Worm (Caenorhabditis elegans) whole organism, L4 larva: Measurements from ENCODE around the gene tlk-1.
A peak's percentile ranks its signal among the peaks of the same experiment; 100 is the strongest.

ENCODE experiments used
- D1046.2 ChIP-seq: fragments of 200-800 bp; sonication (Bioruptor generic); IDR thresholded peaks from 2 replicates; pipeline ENCODE4 v1.3.6; 2022; ENCODE audit warnings: missing genetic modification characterization, missing compliant biosample characterization
- F26F4.8 ChIP-seq: fragments of 200-800 bp; sonication (Bioruptor generic); conservative IDR thresholded peaks from 2 replicates; pipeline ENCODE4 v1.3.6; 2022; ENCODE audit warnings: missing genetic modification characterization, missing compliant biosample characterization
- F44E2.7 ChIP-seq: fragments of 200-800 bp; sonication (Bioruptor generic); IDR thresholded peaks from 2 replicates; pipeline ENCODE4 v2.1.2; 2022; ENCODE audit warnings: missing genetic modification characterization, missing compliant biosample characterization
- F49E8.2 ChIP-seq: sonication (generic microtip); optimal IDR thresholded peaks from 2 replicates; lab custom pipeline; 2016; ENCODE audit warnings: missing compliant biosample characterization, mild to moderate bottlenecking, missing genetic modification characterization, borderline replicate concordance
- T20F7.1 ChIP-seq: fragments of 200-800 bp; sonication (Bioruptor generic); optimal IDR thresholded peaks from 2 replicates; lab custom pipeline; 2018; ENCODE audit warnings: mild to moderate bottlenecking, missing genetic modification characterization, missing compliant biosample characterization
- T26A8.4 ChIP-seq: fragments of 200-800 bp; sonication (Bioruptor generic); IDR thresholded peaks from 2 replicates; pipeline ENCODE4 v1.3.6; 2022; ENCODE audit warnings: missing genetic modification characterization, missing compliant biosample characterization
- Y5F2A.4 ChIP-seq: fragments of 200-800 bp; sonication (Bioruptor generic); optimal IDR thresholded peaks from 2 replicates; lab custom pipeline; 2018; ENCODE audit warnings: mild to moderate bottlenecking, missing genetic modification characterization, missing compliant biosample characterization
- Y75B8A.6 ChIP-seq: fragments of 200-800 bp; sonication (Bioruptor generic); IDR thresholded peaks from 2 replicates; pipeline ENCODE4 v1.3.6; 2022; ENCODE audit warnings: missing genetic modification reagents, missing genetic modification characterization, missing compliant biosample characterization
- ZK337.2 ChIP-seq: fragments of 200-800 bp; sonication (Bioruptor generic); IDR thresholded peaks from 2 replicates; pipeline ENCODE4 v1.3.6; 2022; ENCODE audit warnings: missing genetic modification reagents, missing genetic modification characterization, missing compliant biosample characterization
- aha-1 ChIP-seq: fragments of 150-350 bp; peaks from one replicate; lab custom pipeline; 2014; ENCODE audit warnings: missing biosample characterization, missing genetic modification characterization
- aly-2 ChIP-seq: sonication (generic microtip); optimal IDR thresholded peaks from 2 replicates; lab custom pipeline; 2018; ENCODE audit warnings: missing biosample characterization, missing genetic modification characterization
- ama-1 ChIP-seq: fragments of 150-350 bp; optimal IDR thresholded peaks from 2 replicates; lab custom pipeline; 2014; ENCODE audit warnings: inconsistent platforms, mixed read lengths
- attf-4 ChIP-seq: sonication (generic microtip); optimal IDR thresholded peaks from 3 replicates; lab custom pipeline; 2017; ENCODE audit warnings: missing biosample characterization, missing genetic modification characterization
- ceh-20 ChIP-seq: fragments of 200-800 bp; sonication (Bioruptor generic); IDR thresholded peaks from 2 replicates; pipeline ENCODE4 v1.3.6; 2022; ENCODE audit warnings: missing genetic modification reagents, missing genetic modification characterization, missing compliant biosample characterization
- ceh-28 ChIP-seq: fragments of 150-350 bp; optimal IDR thresholded peaks from 2 replicates; lab custom pipeline; 2014; ENCODE audit warnings: missing biosample characterization, missing genetic modification reagents, missing genetic modification characterization
- ceh-44 ChIP-seq: fragments of 200-800 bp; sonication (Bioruptor generic); IDR thresholded peaks from 2 replicates; pipeline ENCODE4 v1.3.6; 2022; ENCODE audit warnings: missing genetic modification reagents, missing genetic modification characterization, missing compliant biosample characterization
- cey-2 ChIP-seq: sonication (generic microtip); optimal IDR thresholded peaks from 3 replicates; lab custom pipeline; 2017; ENCODE audit warnings: missing genetic modification characterization, mild to moderate bottlenecking, missing compliant biosample characterization, antibody characterized with exemption, borderline replicate concordance; ENCODE audit not compliant: insufficient read depth
- daf-16 ChIP-seq, 3 experiments: sonication (generic microtip); optimal IDR thresholded peaks; 2 replicates each; lab custom pipeline; 2016 to 2017; ENCODE audit warnings: missing genetic modification characterization in 3 of 3, missing genetic modification reagents in 3 of 3, mild to moderate bottlenecking in 2 of 3, missing compliant biosample characterization in 2 of 3, missing biosample characterization in 1 of 3, moderate library complexity in 1 of 3
- daf-19 ChIP-seq: fragments of 200-800 bp; sonication (Bioruptor generic); conservative IDR thresholded peaks from 2 replicates; pipeline ENCODE4 v1.3.6; 2022; ENCODE audit warnings: missing genetic modification characterization, missing compliant biosample characterization
- daf-8 ChIP-seq: fragments of 200-800 bp; sonication (Bioruptor generic); IDR thresholded peaks from 2 replicates; pipeline ENCODE4 v1.3.6; 2022; ENCODE audit warnings: missing genetic modification characterization, missing compliant biosample characterization
- dpl-1 ChIP-seq: fragments of 150-350 bp; optimal IDR thresholded peaks from 2 replicates; lab custom pipeline; 2014; ENCODE audit warnings: missing biosample characterization, missing genetic modification reagents, missing genetic modification characterization
- dve-1 ChIP-seq: sonication (generic microtip); optimal IDR thresholded peaks from 2 replicates; lab custom pipeline; 2017; ENCODE audit warnings: antibody characterized with exemption, mild to moderate bottlenecking, missing genetic modification characterization, missing compliant biosample characterization; ENCODE audit not compliant: insufficient read depth
- fos-1 ChIP-seq: fragments of 150-350 bp; optimal IDR thresholded peaks from 2 replicates; lab custom pipeline; 2014; ENCODE audit warnings: missing biosample characterization, missing genetic modification characterization
- gei-8 ChIP-seq: fragments of 200-800 bp; sonication (Bioruptor generic); optimal IDR thresholded peaks from 2 replicates; lab custom pipeline; 2018; ENCODE audit warnings: mild to moderate bottlenecking, missing genetic modification characterization, missing compliant biosample characterization
- hmg-1.1 ChIP-seq: fragments of 200-800 bp; sonication (Bioruptor generic); IDR thresholded peaks from 2 replicates; pipeline ENCODE4 v1.3.6; 2022; ENCODE audit warnings: missing genetic modification reagents, missing genetic modification characterization, missing compliant biosample characterization
- lin-1 ChIP-seq: fragments of 200-800 bp; sonication (Bioruptor generic); IDR thresholded peaks from 2 replicates; pipeline ENCODE4 v1.3.6; 2022; ENCODE audit warnings: missing genetic modification reagents, missing genetic modification characterization, missing compliant biosample characterization
- lin-13 ChIP-seq: fragments of 150-350 bp; optimal IDR thresholded peaks from 2 replicates; lab custom pipeline; 2014; ENCODE audit warnings: missing biosample characterization, missing genetic modification reagents, missing genetic modification characterization
- lin-15B ChIP-seq: fragments of 150-350 bp; sonication (generic microtip); optimal IDR thresholded peaks from 3 replicates; lab custom pipeline; 2014; ENCODE audit warnings: missing biosample characterization, missing genetic modification characterization
- madf-9 ChIP-seq: fragments of 200-800 bp; sonication (Bioruptor generic); conservative IDR thresholded peaks from 2 replicates; pipeline ENCODE4 v1.3.6; 2022; ENCODE audit warnings: missing genetic modification reagents, missing genetic modification characterization, missing compliant biosample characterization
- mdl-1 ChIP-seq, 2 experiments: fragments of 150-350 bp in 1 of 2; sonication (generic microtip) in 1 of 2; optimal IDR thresholded peaks; 2 replicates each; lab custom pipeline; 2014 to 2017; ENCODE audit warnings: missing biosample characterization in 2 of 2, missing genetic modification characterization in 2 of 2
- mdt-29 ChIP-seq: fragments of 200-800 bp; sonication (Bioruptor generic); IDR thresholded peaks from 2 replicates; pipeline ENCODE4 v1.3.6; 2022; ENCODE audit warnings: missing genetic modification reagents, missing genetic modification characterization, missing compliant biosample characterization
- mes-2 ChIP-seq: sonication (generic microtip); optimal IDR thresholded peaks from 2 replicates; lab custom pipeline; 2016; ENCODE audit warnings: missing genotype, mild to moderate bottlenecking, missing genetic modification characterization, missing compliant biosample characterization; ENCODE audit not compliant: poor library complexity, severe bottlenecking
- mxl-2 ChIP-seq: fragments of 200-800 bp; sonication (Bioruptor generic); conservative IDR thresholded peaks from 2 replicates; pipeline ENCODE4 v1.3.6; 2022; ENCODE audit warnings: missing genetic modification reagents, missing genetic modification characterization, missing compliant biosample characterization
- nhr-10 ChIP-seq: fragments of 150-350 bp; optimal IDR thresholded peaks from 2 replicates; lab custom pipeline; 2014; ENCODE audit warnings: missing biosample characterization, missing genetic modification characterization
- nhr-111 ChIP-seq: fragments of 200-800 bp; sonication (Bioruptor generic); optimal IDR thresholded peaks from 2 replicates; lab custom pipeline; 2018; ENCODE audit warnings: mild to moderate bottlenecking, missing genetic modification characterization, missing compliant biosample characterization
- nhr-41 ChIP-seq: fragments of 200-800 bp; sonication (Bioruptor generic); IDR thresholded peaks from 2 replicates; pipeline ENCODE4 v1.3.6; 2022; ENCODE audit warnings: missing genetic modification reagents, missing genetic modification characterization, missing compliant biosample characterization
- nhr-42 ChIP-seq: fragments of 200-800 bp; sonication (Bioruptor generic); IDR thresholded peaks from 2 replicates; pipeline ENCODE4 v1.3.6; 2022; ENCODE audit warnings: missing genetic modification characterization, missing compliant biosample characterization
- nhr-48 ChIP-seq: sonication (generic microtip); optimal IDR thresholded peaks from 2 replicates; lab custom pipeline; 2016; ENCODE audit warnings: mild to moderate bottlenecking, missing genetic modification characterization, missing compliant biosample characterization
- nhr-76 ChIP-seq: fragments of 150-350 bp; optimal IDR thresholded peaks from 2 replicates; lab custom pipeline; 2014; ENCODE audit warnings: missing biosample characterization, missing genetic modification characterization
- pha-4 ChIP-seq, 2 experiments: fragments of 150-350 bp in 1 of 2; fragments of 200-800 bp in 1 of 2; sonication (Bioruptor generic) in 1 of 2; IDR thresholded peaks in 1 of 2; optimal IDR thresholded peaks in 1 of 2; 2 replicates each; pipeline versions ENCODE4 v1.3.6 to Lab custom; 2014 to 2022; ENCODE audit warnings: missing genetic modification characterization in 2 of 2, missing genetic modification reagents in 2 of 2, missing biosample characterization in 1 of 2, missing compliant biosample characterization in 1 of 2
- php-3 ChIP-seq: fragments of 200-800 bp; sonication (Bioruptor generic); IDR thresholded peaks from 2 replicates; pipeline ENCODE4 v1.3.6; 2022; ENCODE audit warnings: missing genetic modification reagents, missing genetic modification characterization, missing compliant biosample characterization
- pqm-1 ChIP-seq: sonication (generic microtip); optimal IDR thresholded peaks from 2 replicates; lab custom pipeline; 2017; ENCODE audit warnings: missing biosample characterization, missing genetic modification characterization
- snpc-1.2 ChIP-seq: fragments of 200-800 bp; sonication (Bioruptor generic); IDR thresholded peaks from 2 replicates; pipeline ENCODE4 v1.3.6; 2022; ENCODE audit warnings: missing genetic modification reagents, missing genetic modification characterization, missing compliant biosample characterization
- spr-1 ChIP-seq: sonication (generic microtip); optimal IDR thresholded peaks from 2 replicates; lab custom pipeline; 2016; ENCODE audit warnings: mild to moderate bottlenecking, missing genetic modification characterization, missing compliant biosample characterization
- spr-3 ChIP-seq: fragments of 200-800 bp; sonication (Bioruptor generic); optimal IDR thresholded peaks from 2 replicates; lab custom pipeline; 2018; ENCODE audit warnings: mild to moderate bottlenecking, missing genetic modification characterization, missing compliant biosample characterization
- tag-97 ChIP-seq: fragments of 200-800 bp; sonication (Bioruptor generic); IDR thresholded peaks from 2 replicates; pipeline ENCODE4 v1.3.6; 2022; ENCODE audit warnings: missing genetic modification characterization, missing compliant biosample characterization
- unc-62 ChIP-seq, 3 experiments: fragments of 150-350 bp in 1 of 3; sonication (generic microtip); optimal IDR thresholded peaks in 2 of 3; peaks in 1 of 3; 1 replicate in 1 of 3; 2 replicates in 2 of 3; lab custom pipeline; 2014 to 2017; ENCODE audit warnings: missing biosample characterization in 3 of 3, missing genetic modification characterization in 3 of 3, missing genetic modification reagents in 3 of 3, missing genotype in 1 of 3
- zag-1 ChIP-seq: fragments of 150-350 bp; optimal IDR thresholded peaks from 2 replicates; lab custom pipeline; 2014; ENCODE audit warnings: missing biosample characterization, missing genetic modification characterization
- zfp-3 ChIP-seq: fragments of 200-800 bp; sonication (Bioruptor generic); conservative IDR thresholded peaks from 2 replicates; pipeline ENCODE4 v1.3.6; 2022; ENCODE audit warnings: missing genetic modification reagents, missing genetic modification characterization, missing compliant biosample characterization
- ztf-11 ChIP-seq: fragments of 150-350 bp; optimal IDR thresholded peaks from 2 replicates; lab custom pipeline; 2014; ENCODE audit warnings: missing biosample characterization, missing genetic modification characterization

The tlk-1 gene

ce11 chrIII:9697323-9697722, 2.4 kb upstream of the tlk-1 start (continued):
- TF ChIP-seq lin-1 (GFP tag; lab: Robert Waterston, UW) (no peak), ceh-44 (GFP tag; lab: Robert Waterston, UW) (no peak), mes-2 (peak; percentile 73), Y75B8A.6 (no peak), tag-97 (GFP tag; lab: Robert Waterston, UW) (no peak), daf-8 (GFP tag; lab: Robert Waterston, UW) (no peak), ama-1 (lab: Kevin White, UChicago) (no peak), mdl-1 (tag; optimal IDR thresholded peaks at IDR 0.05; lab: Kevin White, UChicago) (peak in 1 of 2 experiments; percentile 46), aha-1 (peak; percentile 97), nhr-42 (GFP tag; lab: Robert Waterston, UW) (no peak), mdt-29 (no peak), nhr-111 (GFP tag; lab: Kevin White, UChicago) (no peak), nhr-41 (no peak), pqm-1 (tag; lab: Kevin White, UChicago) (no peak), ztf-11 (no peak), ceh-20 (GFP tag; lab: Robert Waterston, UW) (peak; percentile 63), nhr-76 (tag; lab: Kevin White, UChicago) (no peak), Y5F2A.4 (GFP tag; lab: Kevin White, UChicago) (no peak), D1046.2 (GFP tag; lab: Robert Waterston, UW) (no peak), aly-2 (tag; lab: Kevin White, UChicago) (no peak), T26A8.4 (GFP tag; lab: Robert Waterston, UW) (no peak), spr-1 (tag; lab: Kevin White, UChicago) (no peak), spr-3 (GFP tag; lab: Kevin White, UChicago) (no peak), madf-9 (no peak), fos-1 (no peak), cey-2 (tag; lab: Kevin White, UChicago) (no peak), gei-8 (GFP tag; lab: Kevin White, UChicago) (no peak), lin-13 (GFP tag; lab: Kevin White, UChicago) (no peak), nhr-48 (tag; lab: Kevin White, UChicago) (no peak), nhr-10 (no peak), daf-19 (GFP tag; lab: Robert Waterston, UW) (no peak), zag-1 (tag; lab: Kevin White, UChicago) (no peak), T20F7.1 (GFP tag; lab: Kevin White, UChicago) (no peak), dpl-1 (GFP tag; lab: Kevin White, UChicago) (peak; percentile 29), unc-62 (GFP tag; optimal IDR thresholded peaks at IDR 0.05 in 1 of 2; lab: Kevin White, UChicago) (peak in 1 of 2 experiments; percentile 98), unc-62 (tag; optimal IDR thresholded peaks at IDR 0.05; lab: Kevin White, UChicago) (no peak), daf-16 (GFP tag; optimal IDR thresholded peaks at IDR 0.05; lab: Kevin White, UChicago) (no peak), daf-16 (tag; optimal IDR thresholded peaks at IDR 0.05; lab: Kevin White, UChicago) (peak; percentile 36), hmg-1.1 (peak; percentile 63), dve-1 (peak; percentile 49), php-3 (GFP tag; lab: Robert Waterston, UW) (no peak), F49E8.2 (tag; lab: Kevin White, UChicago) (no peak), zfp-3 (GFP tag; lab: Robert Waterston, UW) (no peak), F44E2.7 (no peak), F26F4.8 (no peak), snpc-1.2 (GFP tag; lab: Robert Waterston, UW) (no peak), ceh-28 (tag; lab: Kevin White, UChicago) (no peak), ZK337.2 (GFP tag; lab: Robert Waterston, UW) (no peak), mxl-2 (GFP tag; lab: Robert Waterston, UW) (no peak), pha-4 (GFP tag; IDR thresholded peaks at IDR 0.05; lab: Robert Waterston, UW) (no peak), pha-4 (tag; optimal IDR thresholded peaks at IDR 0.05; lab: Kevin White, UChicago) (no peak), lin-15B (tag; lab: Kevin White, UChicago) (no peak), attf-4 (tag; lab: Kevin White, UChicago) (no peak)
